Worm (Caenorhabditis elegans): ENCODE measurements around the gene F22B5.6.
A peak's percentile ranks its signal among the peaks of the same experiment; 100 is the strongest.

The F22B5.6 gene

DNA sequence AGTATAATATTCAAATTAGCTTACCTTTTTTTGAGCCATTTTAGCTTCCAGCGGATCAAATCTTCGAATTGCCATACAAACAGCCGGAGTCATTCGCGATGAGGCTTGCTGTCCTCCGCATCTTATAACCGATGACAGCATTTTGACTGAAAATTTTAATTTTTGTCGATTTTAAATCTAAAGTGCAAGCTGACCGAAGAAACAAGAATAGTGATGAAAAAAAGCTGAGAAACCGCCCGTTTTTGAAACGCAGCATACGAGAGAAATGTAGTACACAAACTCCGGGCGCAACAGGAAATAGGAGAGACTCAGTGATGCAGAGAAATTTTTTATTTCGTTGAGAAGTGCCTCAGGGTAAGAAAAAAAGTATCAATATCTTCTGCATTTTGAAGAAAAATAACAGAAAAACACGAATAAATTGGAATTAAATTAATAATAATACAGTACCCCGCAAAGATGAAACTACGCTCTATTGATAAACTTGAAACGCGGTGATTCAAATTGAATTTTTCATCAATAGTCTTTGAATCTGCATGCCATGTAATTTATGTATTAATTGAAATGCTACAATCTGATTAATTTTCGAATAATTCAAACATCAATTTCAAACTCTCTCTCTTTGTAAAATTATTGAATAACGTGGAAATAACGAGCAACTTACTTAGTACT, 27.3 kb upstream of the F22B5.6 start (continued):
- no peak for TF ChIP-seq pha-2 (tag; optimal IDR thresholded peaks at IDR 0.05)

DNA sequence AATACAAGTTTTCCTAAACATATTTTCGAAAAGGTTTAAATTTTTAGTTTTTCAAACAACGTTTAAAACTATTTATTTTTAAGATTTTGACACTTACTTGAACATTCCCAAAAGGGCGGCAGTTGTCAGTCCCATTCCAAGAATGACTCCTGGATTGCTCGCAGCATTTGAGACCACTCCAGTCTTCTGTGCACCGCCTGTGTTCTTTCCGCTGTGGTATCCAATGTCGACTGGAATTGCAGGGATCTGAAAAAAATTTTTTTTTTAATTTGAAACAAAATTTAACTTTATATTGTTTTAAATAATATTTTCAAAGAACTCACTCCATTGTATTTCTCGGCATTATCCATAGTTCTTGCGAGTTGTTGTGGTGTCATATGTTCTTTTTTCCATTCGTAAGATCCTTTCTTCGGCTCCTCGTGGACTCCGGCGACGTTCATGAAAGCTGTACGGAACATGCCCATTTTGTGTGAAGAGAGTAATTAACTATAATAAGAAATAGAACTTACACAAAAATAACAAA, 25.8 kb upstream of the F22B5.6 start, which contains the start of gene M05D6.5:
Gene M05D6.5 (minus strand): TSS at position 473 of the 523 bp plus-strand sequence.
- TF ChIP-seq T23F11.4 (GFP tag; optimal IDR thresholded peaks at IDR 0.05) (no peak), C08G9.2 (tag; optimal IDR thresholded peaks at IDR 0.05) (no peak), pqm-1 (tag; optimal IDR thresholded peaks at IDR 0.05) (no peak), ceh-22 (tag; optimal IDR thresholded peaks at IDR 0.05) (no peak), unc-3 (GFP tag; conservative IDR thresholded peaks at IDR 0.05) (no peak), unc-3 (tag; optimal IDR thresholded peaks at IDR 0.05) (no peak), nhr-11 (tag; optimal IDR thresholded peaks at IDR 0.05) (no peak), hlh-6 (tag; optimal IDR thresholded peaks at IDR 0.05) (no peak)

DNA sequence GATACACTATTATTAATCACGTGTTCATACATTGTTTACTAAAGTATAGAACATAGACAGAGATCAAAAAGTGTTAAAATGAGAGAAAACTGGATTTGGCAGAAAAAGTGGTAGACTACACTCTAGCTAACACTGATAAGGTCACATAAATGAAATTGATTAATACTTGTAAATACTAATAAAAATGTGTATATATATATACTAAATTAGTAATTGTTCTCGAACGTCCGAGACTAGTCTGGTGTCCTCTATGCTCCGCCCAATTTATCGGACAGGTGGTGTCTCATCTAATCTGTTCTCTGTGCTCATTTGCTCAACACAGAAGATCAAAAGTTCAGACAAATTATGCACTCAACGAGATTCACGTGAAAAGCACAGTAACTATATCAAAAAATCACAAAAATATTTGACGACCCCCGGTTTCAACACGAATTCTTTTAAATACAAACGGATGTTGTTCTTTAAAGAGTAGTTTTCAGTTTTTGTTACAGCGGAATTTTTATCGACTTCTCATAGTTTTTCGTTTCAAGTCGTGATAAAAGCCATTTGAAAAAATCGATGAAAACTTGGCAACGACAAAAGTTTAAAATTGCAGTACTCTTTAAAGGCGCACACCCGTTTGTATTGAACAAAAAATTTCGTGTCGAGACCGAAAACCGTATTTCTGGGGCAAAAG, 25.2 kb upstream of the F22B5.6 start:
- TF ChIP-seq tbx-7 (tag; optimal IDR thresholded peaks at IDR 0.05) = no peak
- TF ChIP-seq elt-2 (tag; optimal IDR thresholded peaks at IDR 0.05) = peak; percentile 21
- TF ChIP-seq rnt-1 (tag; optimal IDR thresholded peaks at IDR 0.05) = peak; percentile 11
- no peak for TF ChIP-seq ceh-30 (tag; optimal IDR thresholded peaks at IDR 0.05)
- TF ChIP-seq fax-1 (tag; optimal IDR thresholded peaks at IDR 0.05) = no peak
- peak; percentile 30 for TF ChIP-seq unc-55 (GFP tag; optimal IDR thresholded peaks at IDR 0.05)
- TF ChIP-seq pax-1 (tag; optimal IDR thresholded peaks at IDR 0.05) = peak; percentile 74
- no peak for TF ChIP-seq gmeb-2 (tag; optimal IDR thresholded peaks at IDR 0.05)
- TF ChIP-seq zip-5 (tag; optimal IDR thresholded peaks at IDR 0.05) = no peak
- no peak for TF ChIP-seq ama-1 (optimal IDR thresholded peaks at IDR 0.05)

DNA sequence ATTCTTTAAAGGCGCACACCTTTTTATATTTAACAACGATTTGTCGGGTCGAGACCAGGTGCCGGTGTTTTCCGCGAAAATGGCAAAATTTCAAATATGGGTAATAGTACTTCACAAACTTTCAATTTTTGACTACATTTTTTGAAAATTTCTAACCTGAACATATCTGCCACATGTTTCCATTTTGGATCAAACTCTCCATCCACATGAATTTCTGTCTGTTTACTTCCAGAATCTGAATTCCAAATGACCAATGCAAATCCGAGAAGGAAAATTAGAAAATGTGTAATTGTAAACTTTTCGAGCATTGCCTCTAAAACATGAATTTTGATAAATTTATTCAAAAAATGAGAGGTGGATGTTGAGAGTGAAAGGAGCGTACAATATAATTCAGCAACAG, 24.2 kb upstream of the F22B5.6 start, which contains the start of gene lact-4:
Gene lact-4 (minus strand): TSS at position 313 of the 400 bp plus-strand sequence.
- TF ChIP-seq elt-2 (tag; optimal IDR thresholded peaks at IDR 0.05) (no peak), ceh-22 (tag; optimal IDR thresholded peaks at IDR 0.05) (no peak)

DNA sequence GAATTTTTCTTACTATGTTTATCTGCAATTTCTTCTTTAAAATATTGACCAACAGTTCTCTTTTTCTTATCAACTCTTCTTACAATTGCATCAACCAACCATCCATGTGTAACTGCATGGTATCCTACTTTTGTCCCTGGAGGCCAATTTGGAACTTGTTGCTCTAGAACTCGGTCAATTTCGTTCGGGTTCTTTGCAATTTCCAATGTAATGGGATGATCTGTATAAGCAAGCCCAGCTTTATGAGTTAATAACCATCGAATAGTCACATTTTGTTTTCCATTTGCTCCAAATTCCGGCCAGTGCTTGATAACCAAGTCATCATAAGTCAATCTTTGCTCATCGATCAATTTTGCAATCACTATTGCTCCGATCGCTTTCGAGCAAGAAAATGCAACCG, 23.3 kb upstream of the F22B5.6 start:
- no peak for TF ChIP-seq nfya-1 (tag; optimal IDR thresholded peaks at IDR 0.05)
- no peak for TF ChIP-seq ceh-30 (tag; optimal IDR thresholded peaks at IDR 0.05)
- TF ChIP-seq fkh-6 (tag; optimal IDR thresholded peaks at IDR 0.05) = no peak
- no peak for TF ChIP-seq hlh-15 (tag; optimal IDR thresholded peaks at IDR 0.05)
- no peak for TF ChIP-seq sdc-2 (tag; optimal IDR thresholded peaks at IDR 0.05)
- TF ChIP-seq syd-9 (tag; optimal IDR thresholded peaks at IDR 0.05) = no peak
- TF ChIP-seq fax-1 (tag; optimal IDR thresholded peaks at IDR 0.05) = no peak
- TF ChIP-seq ceh-2 (tag; optimal IDR thresholded peaks at IDR 0.05) = no peak
- TF ChIP-seq ztf-16 (tag; optimal IDR thresholded peaks at IDR 0.05) = no peak
- TF ChIP-seq hlh-8 (tag; optimal IDR thresholded peaks at IDR 0.05) = no peak
- no peak for TF ChIP-seq fkh-10 (GFP tag; optimal IDR thresholded peaks at IDR 0.05)
- no peak for TF ChIP-seq C08G9.2 (tag; optimal IDR thresholded peaks at IDR 0.05)
- TF ChIP-seq ceh-19 (GFP tag; optimal IDR thresholded peaks at IDR 0.05) = no peak
- no peak for TF ChIP-seq ahr-1 (tag; optimal IDR thresholded peaks at IDR 0.05)
- TF ChIP-seq ceh-9 (tag; optimal IDR thresholded peaks at IDR 0.05) = no peak
- no peak for TF ChIP-seq rnt-1 (tag; optimal IDR thresholded peaks at IDR 0.05)

DNA sequence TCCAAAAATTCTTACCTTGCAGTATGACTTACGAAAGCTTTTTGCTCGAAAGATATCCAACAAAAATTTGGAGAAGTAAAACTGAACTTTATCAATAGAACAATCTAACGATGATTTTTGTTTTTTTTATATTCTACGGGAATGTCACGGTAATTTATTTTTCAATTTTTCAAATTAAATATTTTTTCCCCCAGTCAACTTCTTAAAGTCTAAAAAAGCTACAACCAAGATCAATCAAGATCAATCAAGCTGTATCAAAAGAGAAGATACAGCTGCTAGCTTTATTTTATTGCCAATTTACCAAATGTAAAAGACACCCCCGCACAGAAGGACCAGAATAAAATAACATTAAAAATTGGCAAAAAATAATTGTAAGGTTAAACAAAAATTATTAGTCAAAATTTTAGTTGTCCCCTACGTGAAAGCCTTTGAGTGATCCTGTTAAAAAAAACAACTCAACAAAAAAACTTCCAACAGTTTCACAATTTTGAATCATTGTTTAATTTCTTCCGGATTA, 19.4 kb upstream of the F22B5.6 start, which contains the start of the genes M05D6.1 and M05D6.3:
Gene M05D6.1 (minus strand): TSS at position 101 of the 517 bp plus-strand sequence.
Gene M05D6.3 (plus strand): TSS at position 467 of the 517 bp plus-strand sequence.
- TF ChIP-seq F13H6.1 (tag; optimal IDR thresholded peaks at IDR 0.05) (no peak), mec-3 (tag; optimal IDR thresholded peaks at IDR 0.05; ENCODE audit: borderline replicate concordance) (no peak), pros-1 (tag; optimal IDR thresholded peaks at IDR 0.05) (no peak), ref-2 (tag; optimal IDR thresholded peaks at IDR 0.05) (no peak), madf-2 (tag; optimal IDR thresholded peaks at IDR 0.05) (no peak), T23F11.4 (GFP tag; optimal IDR thresholded peaks at IDR 0.05) (no peak), fkh-10 (GFP tag; optimal IDR thresholded peaks at IDR 0.05) (no peak), C08G9.2 (tag; optimal IDR thresholded peaks at IDR 0.05) (no peak), ceh-24 (tag; optimal IDR thresholded peaks at IDR 0.05) (no peak), K09A11.1 (tag; optimal IDR thresholded peaks at IDR 0.05; ENCODE audit: insufficient read depth) (no peak), ceh-48 (tag; optimal IDR thresholded peaks at IDR 0.05) (no peak), hlh-8 (tag; optimal IDR thresholded peaks at IDR 0.05) (no peak), odd-2 (tag; optimal IDR thresholded peaks at IDR 0.05) (no peak), ceh-34 (tag; optimal IDR thresholded peaks at IDR 0.05) (no peak), Y22D7AL.16 (tag; optimal IDR thresholded peaks at IDR 0.05) (no peak)
